Worm (Caenorhabditis elegans): Measurements from ENCODE around the gene F59B10.6.

DNA sequence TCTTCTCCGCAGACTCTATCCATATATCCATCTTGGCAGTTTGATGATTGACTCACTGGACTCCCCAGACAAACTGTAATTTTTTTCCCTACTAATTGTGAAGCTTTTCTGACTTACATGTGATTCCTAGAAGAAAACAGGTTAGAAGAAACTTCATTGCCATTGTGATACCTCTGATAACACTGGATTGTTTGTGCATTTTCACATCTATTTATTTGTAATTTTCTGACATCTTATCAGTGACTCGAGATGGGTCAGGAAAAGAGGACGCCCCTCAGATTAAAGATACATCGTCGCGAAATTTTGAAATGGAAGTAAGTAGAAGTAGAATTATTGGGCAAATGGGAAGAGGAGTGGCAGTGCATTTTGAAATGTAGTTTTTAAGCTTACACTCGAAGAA, 33.9 kb downstream of the F59B10.6 start, which contains the start of gene clec-61:
- TF ChIP-seq ama-1 (optimal IDR thresholded peaks at IDR 0.05) (no peak), aly-1 (tag; optimal IDR thresholded peaks at IDR 0.05) (no peak)

All from whole organism, early embryonic.